Worm (Caenorhabditis elegans) whole organism, L4 larva: Measurements from ENCODE around the gene R02D3.8.

ENCODE experiments used
- F10B5.3 ChIP-seq: sonication (generic microtip); optimal IDR thresholded peaks from 2 replicates; lab custom pipeline; 2016; ENCODE audit warnings: mild to moderate bottlenecking, missing genetic modification characterization, missing compliant biosample characterization
- R02D3.7 ChIP-seq: fragments of 150-350 bp; sonication (generic microtip); optimal IDR thresholded peaks from 3 replicates; lab custom pipeline; 2014; ENCODE audit warnings: missing biosample characterization, missing genetic modification characterization
- T26A8.4 ChIP-seq: fragments of 200-800 bp; sonication (Bioruptor generic); IDR thresholded peaks from 2 replicates; pipeline ENCODE4 v1.3.6; 2022; ENCODE audit warnings: missing genetic modification characterization, missing compliant biosample characterization
- Y5F2A.4 ChIP-seq: fragments of 200-800 bp; sonication (Bioruptor generic); optimal IDR thresholded peaks from 2 replicates; lab custom pipeline; 2018; ENCODE audit warnings: mild to moderate bottlenecking, missing genetic modification characterization, missing compliant biosample characterization
- Y75B8A.6 ChIP-seq: fragments of 200-800 bp; sonication (Bioruptor generic); IDR thresholded peaks from 2 replicates; pipeline ENCODE4 v1.3.6; 2022; ENCODE audit warnings: missing genetic modification reagents, missing genetic modification characterization, missing compliant biosample characterization
- ZK337.2 ChIP-seq: fragments of 200-800 bp; sonication (Bioruptor generic); IDR thresholded peaks from 2 replicates; pipeline ENCODE4 v1.3.6; 2022; ENCODE audit warnings: missing genetic modification reagents, missing genetic modification characterization, missing compliant biosample characterization
- aha-1 ChIP-seq: fragments of 150-350 bp; peaks from one replicate; lab custom pipeline; 2014; ENCODE audit warnings: missing biosample characterization, missing genetic modification characterization
- aly-2 ChIP-seq: sonication (generic microtip); optimal IDR thresholded peaks from 2 replicates; lab custom pipeline; 2018; ENCODE audit warnings: missing biosample characterization, missing genetic modification characterization
- ama-1 ChIP-seq: fragments of 150-350 bp; optimal IDR thresholded peaks from 2 replicates; lab custom pipeline; 2014; ENCODE audit warnings: inconsistent platforms, mixed read lengths
- arid-1 ChIP-seq: fragments of 200-800 bp; sonication (Bioruptor generic); conservative IDR thresholded peaks from 2 replicates; pipeline ENCODE4 v1.3.6; 2022; ENCODE audit warnings: missing genetic modification reagents, missing genetic modification characterization, missing compliant biosample characterization
- attf-4 ChIP-seq: sonication (generic microtip); optimal IDR thresholded peaks from 3 replicates; lab custom pipeline; 2017; ENCODE audit warnings: missing biosample characterization, missing genetic modification characterization
- ceh-20 ChIP-seq: fragments of 200-800 bp; sonication (Bioruptor generic); IDR thresholded peaks from 2 replicates; pipeline ENCODE4 v1.3.6; 2022; ENCODE audit warnings: missing genetic modification reagents, missing genetic modification characterization, missing compliant biosample characterization
- ceh-28 ChIP-seq: fragments of 150-350 bp; optimal IDR thresholded peaks from 2 replicates; lab custom pipeline; 2014; ENCODE audit warnings: missing biosample characterization, missing genetic modification reagents, missing genetic modification characterization
- ceh-32 ChIP-seq: sonication (generic microtip); optimal IDR thresholded peaks from 2 replicates; lab custom pipeline; 2016; ENCODE audit warnings: mild to moderate bottlenecking, missing genetic modification characterization, missing compliant biosample characterization; ENCODE audit not compliant: poor library complexity
- ceh-44 ChIP-seq: fragments of 200-800 bp; sonication (Bioruptor generic); IDR thresholded peaks from 2 replicates; pipeline ENCODE4 v1.3.6; 2022; ENCODE audit warnings: missing genetic modification reagents, missing genetic modification characterization, missing compliant biosample characterization
- cey-2 ChIP-seq: sonication (generic microtip); optimal IDR thresholded peaks from 3 replicates; lab custom pipeline; 2017; ENCODE audit warnings: missing genetic modification characterization, mild to moderate bottlenecking, missing compliant biosample characterization, antibody characterized with exemption, borderline replicate concordance; ENCODE audit not compliant: insufficient read depth
- daf-16 ChIP-seq, 3 experiments: sonication (generic microtip); optimal IDR thresholded peaks; 2 replicates each; lab custom pipeline; 2016 to 2017; ENCODE audit warnings: missing genetic modification characterization in 3 of 3, missing genetic modification reagents in 3 of 3, mild to moderate bottlenecking in 2 of 3, missing compliant biosample characterization in 2 of 3, missing biosample characterization in 1 of 3, moderate library complexity in 1 of 3
- daf-8 ChIP-seq: fragments of 200-800 bp; sonication (Bioruptor generic); IDR thresholded peaks from 2 replicates; pipeline ENCODE4 v1.3.6; 2022; ENCODE audit warnings: missing genetic modification characterization, missing compliant biosample characterization
- dmd-6 ChIP-seq: fragments of 200-800 bp; sonication (Bioruptor generic); IDR thresholded peaks from 2 replicates; pipeline ENCODE4 v1.3.6; 2022; ENCODE audit warnings: missing genetic modification reagents, missing genetic modification characterization, missing compliant biosample characterization
- dve-1 ChIP-seq: sonication (generic microtip); optimal IDR thresholded peaks from 2 replicates; lab custom pipeline; 2017; ENCODE audit warnings: antibody characterized with exemption, mild to moderate bottlenecking, missing genetic modification characterization, missing compliant biosample characterization; ENCODE audit not compliant: insufficient read depth
- hlh-11 ChIP-seq: fragments of 200-800 bp; sonication (Bioruptor generic); optimal IDR thresholded peaks from 2 replicates; lab custom pipeline; 2018; ENCODE audit warnings: mild to moderate bottlenecking, missing genetic modification characterization, missing compliant biosample characterization
- hlh-30 ChIP-seq: sonication (generic microtip); optimal IDR thresholded peaks from 2 replicates; lab custom pipeline; 2017; ENCODE audit warnings: antibody characterized with exemption, mild to moderate bottlenecking, missing genetic modification characterization, missing compliant biosample characterization; ENCODE audit not compliant: insufficient read depth
- jun-1 ChIP-seq: fragments of 150-350 bp; optimal IDR thresholded peaks from 2 replicates; lab custom pipeline; 2014; ENCODE audit warnings: missing biosample characterization, missing genetic modification reagents, missing genetic modification characterization
- lin-1 ChIP-seq: fragments of 200-800 bp; sonication (Bioruptor generic); IDR thresholded peaks from 2 replicates; pipeline ENCODE4 v1.3.6; 2022; ENCODE audit warnings: missing genetic modification reagents, missing genetic modification characterization, missing compliant biosample characterization
- lin-38 ChIP-seq: fragments of 200-800 bp; sonication (Bioruptor generic); IDR thresholded peaks from 2 replicates; pipeline ENCODE4 v1.3.6; 2022; ENCODE audit warnings: missing genetic modification reagents, missing genetic modification characterization, missing compliant biosample characterization
- lin-39 ChIP-seq: fragments of 150-350 bp; optimal IDR thresholded peaks from 2 replicates; lab custom pipeline; 2014; ENCODE audit warnings: missing biosample characterization, missing genetic modification reagents, missing genetic modification characterization
- lsy-2 ChIP-seq, 2 experiments: fragments of 150-350 bp in 1 of 2; sonication (generic microtip) in 1 of 2; optimal IDR thresholded peaks; 2 replicates each; lab custom pipeline; 2014 to 2017; ENCODE audit warnings: missing biosample characterization in 2 of 2, missing genetic modification characterization in 2 of 2
- madf-9 ChIP-seq: fragments of 200-800 bp; sonication (Bioruptor generic); conservative IDR thresholded peaks from 2 replicates; pipeline ENCODE4 v1.3.6; 2022; ENCODE audit warnings: missing genetic modification reagents, missing genetic modification characterization, missing compliant biosample characterization
- mdl-1 ChIP-seq, 2 experiments: fragments of 150-350 bp in 1 of 2; sonication (generic microtip) in 1 of 2; optimal IDR thresholded peaks; 2 replicates each; lab custom pipeline; 2014 to 2017; ENCODE audit warnings: missing biosample characterization in 2 of 2, missing genetic modification characterization in 2 of 2
- mxl-3 ChIP-seq: fragments of 200-800 bp; sonication (Bioruptor generic); optimal IDR thresholded peaks from 2 replicates; lab custom pipeline; 2018; ENCODE audit warnings: mild to moderate bottlenecking, missing genetic modification characterization, missing compliant biosample characterization
- nhr-111 ChIP-seq: fragments of 200-800 bp; sonication (Bioruptor generic); optimal IDR thresholded peaks from 2 replicates; lab custom pipeline; 2018; ENCODE audit warnings: mild to moderate bottlenecking, missing genetic modification characterization, missing compliant biosample characterization
- nhr-237 ChIP-seq: sonication (generic microtip); optimal IDR thresholded peaks from 2 replicates; lab custom pipeline; 2017; ENCODE audit warnings: missing biosample characterization, missing genetic modification characterization
- nhr-41 ChIP-seq: fragments of 200-800 bp; sonication (Bioruptor generic); IDR thresholded peaks from 2 replicates; pipeline ENCODE4 v1.3.6; 2022; ENCODE audit warnings: missing genetic modification reagents, missing genetic modification characterization, missing compliant biosample characterization
- nhr-77 ChIP-seq: fragments of 150-350 bp; optimal IDR thresholded peaks from 2 replicates; lab custom pipeline; 2014; ENCODE audit warnings: missing biosample characterization, missing genetic modification characterization
- pha-4 ChIP-seq, 2 experiments: fragments of 150-350 bp in 1 of 2; fragments of 200-800 bp in 1 of 2; sonication (Bioruptor generic) in 1 of 2; IDR thresholded peaks in 1 of 2; optimal IDR thresholded peaks in 1 of 2; 2 replicates each; pipeline versions ENCODE4 v1.3.6 to Lab custom; 2014 to 2022; ENCODE audit warnings: missing genetic modification characterization in 2 of 2, missing genetic modification reagents in 2 of 2, missing biosample characterization in 1 of 2, missing compliant biosample characterization in 1 of 2
- pqm-1 ChIP-seq: sonication (generic microtip); optimal IDR thresholded peaks from 2 replicates; lab custom pipeline; 2017; ENCODE audit warnings: missing biosample characterization, missing genetic modification characterization
- set-16 ChIP-seq: fragments of 200-800 bp; sonication (Bioruptor generic); IDR thresholded peaks from 2 replicates; pipeline ENCODE4 v1.3.6; 2022; ENCODE audit warnings: missing genetic modification reagents, missing genetic modification characterization, missing compliant biosample characterization
- skn-1 ChIP-seq: fragments of 150-350 bp; optimal IDR thresholded peaks from 2 replicates; lab custom pipeline; 2014; ENCODE audit warnings: missing biosample characterization, missing genetic modification characterization
- snpc-1.2 ChIP-seq: fragments of 200-800 bp; sonication (Bioruptor generic); IDR thresholded peaks from 2 replicates; pipeline ENCODE4 v1.3.6; 2022; ENCODE audit warnings: missing genetic modification reagents, missing genetic modification characterization, missing compliant biosample characterization
- unc-130 ChIP-seq: sonication (generic microtip); optimal IDR thresholded peaks from 2 replicates; lab custom pipeline; 2016; ENCODE audit warnings: missing genetic modification reagents, missing genetic modification characterization, missing compliant biosample characterization
- unc-39 ChIP-seq: sonication (generic microtip); optimal IDR thresholded peaks from 2 replicates; lab custom pipeline; 2017; ENCODE audit warnings: missing biosample characterization, missing genetic modification characterization
- zfp-3 ChIP-seq: fragments of 200-800 bp; sonication (Bioruptor generic); conservative IDR thresholded peaks from 2 replicates; pipeline ENCODE4 v1.3.6; 2022; ENCODE audit warnings: missing genetic modification reagents, missing genetic modification characterization, missing compliant biosample characterization
- zip-2 ChIP-seq: fragments of 150-350 bp; optimal IDR thresholded peaks from 2 replicates; lab custom pipeline; 2014; ENCODE audit warnings: missing biosample characterization, missing genetic modification characterization

Gene R02D3.8

ce11 chrIV:294737-295136, 37.7 kb upstream of the R02D3.8 start (continued):
- no peak for TF ChIP-seq unc-130 (GFP tag; lab: Kevin White, UChicago)
- TF ChIP-seq nhr-111 (GFP tag; lab: Kevin White, UChicago), result no peak
- peak; percentile 30 for TF ChIP-seq hlh-11 (tag; lab: Kevin White, UChicago)
- TF ChIP-seq unc-39 (tag; lab: Kevin White, UChicago), result no peak
- TF ChIP-seq jun-1 (tag; lab: Kevin White, UChicago), result no peak
- peak; percentile 6; the same call in 1 of the 2 replicates for TF ChIP-seq pha-4 (GFP tag; IDR thresholded peaks at IDR 0.05; lab: Robert Waterston, UW)
- no peak for TF ChIP-seq pha-4 (tag; optimal IDR thresholded peaks at IDR 0.05; lab: Kevin White, UChicago)
- TF ChIP-seq ceh-28 (tag; lab: Kevin White, UChicago), result no peak
- TF ChIP-seq lsy-2 (tag; optimal IDR thresholded peaks at IDR 0.05; lab: Kevin White, UChicago), result no peak
- TF ChIP-seq cey-2, result no peak
- TF ChIP-seq madf-9, result no peak
- no peak for TF ChIP-seq zip-2
- TF ChIP-seq lin-1 (GFP tag; lab: Robert Waterston, UW), result peak; percentile 38; the same call in 1 of the 2 replicates
- TF ChIP-seq pqm-1 (tag; lab: Kevin White, UChicago), result no peak
- TF ChIP-seq ceh-44 (GFP tag; lab: Robert Waterston, UW), result no peak
- TF ChIP-seq mdl-1 (tag; optimal IDR thresholded peaks at IDR 0.05; lab: Kevin White, UChicago), result no peak
- TF ChIP-seq nhr-77, result no peak
- no peak for TF ChIP-seq Y5F2A.4 (GFP tag; lab: Kevin White, UChicago)
- no peak for TF ChIP-seq arid-1 (GFP tag; lab: Robert Waterston, UW)
- TF ChIP-seq daf-8 (GFP tag; lab: Robert Waterston, UW), result no peak
- no peak for TF ChIP-seq aly-2
- TF ChIP-seq ama-1 (lab: Kevin White, UChicago), result no peak
- TF ChIP-seq nhr-41 (GFP tag; lab: Robert Waterston, UW), result no peak
- peak; percentile 28; the same call in 1 of the 2 replicates for TF ChIP-seq T26A8.4 (GFP tag; lab: Robert Waterston, UW)
- TF ChIP-seq ceh-20 (GFP tag; lab: Robert Waterston, UW), result 0 out of 2 replicates have a peak, but pooled peaks have one; percentile 12
- TF ChIP-seq ZK337.2 (GFP tag; lab: Robert Waterston, UW), result no peak
- TF ChIP-seq ceh-32, result no peak
- TF ChIP-seq nhr-237 (tag; lab: Kevin White, UChicago), result no peak
- TF ChIP-seq lin-39 (tag; lab: Kevin White, UChicago), result no peak
- peak; percentile 46 for TF ChIP-seq mxl-3 (GFP tag; lab: Kevin White, UChicago)
- no peak for TF ChIP-seq F10B5.3 (tag; lab: Kevin White, UChicago)
- TF ChIP-seq hlh-30 (tag; lab: Kevin White, UChicago), result peak; percentile 35
- TF ChIP-seq Y75B8A.6 (GFP tag; lab: Robert Waterston, UW), result no peak
- no peak for TF ChIP-seq skn-1 (tag; lab: Kevin White, UChicago)
- no peak for TF ChIP-seq lin-38 (GFP tag; lab: Robert Waterston, UW)
- no peak for TF ChIP-seq R02D3.7 (tag; lab: Kevin White, UChicago)
- no peak for TF ChIP-seq snpc-1.2 (GFP tag; lab: Robert Waterston, UW)

- TF ChIP-seq dmd-6 (GFP tag; lab: Robert Waterston, UW) (peak; percentile 36), daf-16 (GFP tag; optimal IDR thresholded peaks at IDR 0.05; lab: Kevin White, UChicago) (peak in 1 of 2 experiments; percentile 3), daf-16 (tag; optimal IDR thresholded peaks at IDR 0.05; lab: Kevin White, UChicago) (peak; percentile 24), hlh-11 (tag; lab: Kevin White, UChicago) (peak; percentile 13), attf-4 (tag; lab: Kevin White, UChicago) (no peak), hlh-30 (tag; lab: Kevin White, UChicago) (peak; percentile 37), R02D3.7 (tag; lab: Kevin White, UChicago) (no peak), aha-1 (tag; lab: Kevin White, UChicago) (peak; percentile 88), pqm-1 (tag; lab: Kevin White, UChicago) (peak; percentile 45), set-16 (GFP tag; lab: Robert Waterston, UW) (0 out of 2 replicates have a peak, but pooled peaks have one; percentile 8), lin-1 (GFP tag; lab: Robert Waterston, UW) (0 out of 2 replicates have a peak, but pooled peaks have one; percentile 37), dve-1 (tag; lab: Kevin White, UChicago) (peak; percentile 43), zfp-3 (GFP tag; lab: Robert Waterston, UW) (0 out of 2 replicates have a peak, but pooled peaks have one; percentile 14), nhr-41 (GFP tag; lab: Robert Waterston, UW) (no peak)
Observed at ce11 chrIV:293995-294700, 37.1 kb upstream of the R02D3.8 start.
